Fruit fly (Drosophila melanogaster) whole organism, pupa: ENCODE measurements around the gene CG15922.

ENCODE experiments used
- CG10348 ChIP-seq: fragments of 200-800 bp; sonication (Bioruptor generic); IDR thresholded peaks from 2 replicates; pipeline ENCODE4 v1.3.6; 2022; ENCODE audit warnings: missing biosample characterization, missing genetic modification characterization
- CG12605 ChIP-seq: fragments of 200-800 bp; sonication (Bioruptor generic); IDR thresholded peaks from 2 replicates; pipeline ENCODE4 v1.3.6; 2022; ENCODE audit warnings: missing biosample characterization, missing genetic modification characterization
- CG13204 ChIP-seq: fragments of 200-800 bp; sonication (Bioruptor generic); optimal IDR thresholded peaks from 2 replicates; lab custom pipeline; 2018; ENCODE audit warnings: missing biosample characterization, mild to moderate bottlenecking, missing genetic modification characterization, moderate library complexity
- CG14655 ChIP-seq: fragments of 200-800 bp; sonication (Bioruptor generic); optimal IDR thresholded peaks from 3 replicates; lab custom pipeline; 2017; ENCODE audit warnings: mild to moderate bottlenecking, missing biosample characterization, missing genetic modification reagents, missing genetic modification characterization
- CG15710 ChIP-seq: fragments of 200-800 bp; sonication (Bioruptor generic); optimal IDR thresholded peaks from 2 replicates; lab custom pipeline; 2018; ENCODE audit warnings: missing biosample characterization, mild to moderate bottlenecking, missing genetic modification characterization, moderate library complexity
- CG17806 ChIP-seq: fragments of 200-800 bp; sonication (Bioruptor generic); optimal IDR thresholded peaks from 2 replicates; lab custom pipeline; 2018; ENCODE audit warnings: missing biosample characterization, mild to moderate bottlenecking, missing genetic modification characterization, moderate library complexity
- CG32121 ChIP-seq: fragments of 200-800 bp; sonication (Bioruptor generic); IDR thresholded peaks from 2 replicates; pipeline ENCODE4 v1.3.6; 2022; ENCODE audit warnings: missing biosample characterization, missing genetic modification characterization
- CG34367 ChIP-seq: fragments of 200-800 bp; sonication (Bioruptor generic); optimal IDR thresholded peaks from 2 replicates; lab custom pipeline; 2018; ENCODE audit warnings: missing biosample characterization, mild to moderate bottlenecking, missing genetic modification characterization
- CG4496 ChIP-seq: fragments of 200-800 bp; sonication (Bioruptor generic); IDR thresholded peaks from 3 replicates; pipeline ENCODE4 v1.3.6; 2022; ENCODE audit warnings: missing biosample characterization, missing genetic modification characterization
- CG8159 ChIP-seq: fragments of 200-800 bp; sonication (Bioruptor generic); optimal IDR thresholded peaks from 3 replicates; lab custom pipeline; 2018; ENCODE audit warnings: missing biosample characterization, mild to moderate bottlenecking, missing genetic modification characterization, moderate library complexity
- CG8301 ChIP-seq: fragments of 200-800 bp; sonication (Bioruptor generic); optimal IDR thresholded peaks from 2 replicates; lab custom pipeline; 2018; ENCODE audit warnings: missing biosample characterization, mild to moderate bottlenecking, missing genetic modification characterization
- CG9948 ChIP-seq: fragments of 200-800 bp; sonication (Bioruptor generic); optimal IDR thresholded peaks from 2 replicates; lab custom pipeline; 2018; ENCODE audit warnings: missing biosample characterization, mild to moderate bottlenecking, missing genetic modification characterization, moderate library complexity
- D1 ChIP-seq: fragments of 200-800 bp; sonication (Bioruptor generic); optimal IDR thresholded peaks from 2 replicates; lab custom pipeline; 2018; ENCODE audit warnings: missing biosample characterization, mild to moderate bottlenecking, missing genetic modification characterization, moderate library complexity
- EcR ChIP-seq: fragments of 200-800 bp; sonication (Bioruptor generic); optimal IDR thresholded peaks from 3 replicates; lab custom pipeline; 2019; ENCODE audit warnings: missing biosample characterization, missing genetic modification characterization, mild to moderate bottlenecking, moderate library complexity, missing genetic modification reagents
- Ets98B ChIP-seq: fragments of 200-800 bp; sonication (Bioruptor generic); IDR thresholded peaks from 2 replicates; pipeline ENCODE4 v1.3.6; 2022; ENCODE audit warnings: missing biosample characterization, missing genetic modification characterization
- Pif1A ChIP-seq: fragments of 200-800 bp; sonication (Bioruptor generic); optimal IDR thresholded peaks from 3 replicates; lab custom pipeline; 2016; ENCODE audit warnings: missing biosample characterization, missing genetic modification characterization
- Pif1B ChIP-seq: fragments of 200-800 bp; sonication (Bioruptor generic); optimal IDR thresholded peaks from 3 replicates; lab custom pipeline; 2016; ENCODE audit warnings: missing biosample characterization, missing genetic modification characterization
- Snoo ChIP-seq: fragments of 200-800 bp; sonication (Bioruptor generic); optimal IDR thresholded peaks from 3 replicates; lab custom pipeline; 2017; ENCODE audit warnings: missing biosample characterization, mild to moderate bottlenecking, missing genetic modification characterization, inconsistent platforms
- fd96Ca ChIP-seq: fragments of 200-800 bp; sonication (Bioruptor generic); IDR thresholded peaks from 3 replicates; pipeline ENCODE4 v1.3.6; 2022; ENCODE audit warnings: missing biosample characterization, missing genetic modification characterization
- gl ChIP-seq: fragments of 200-800 bp; sonication (Bioruptor generic); optimal IDR thresholded peaks from 2 replicates; lab custom pipeline; 2018; ENCODE audit warnings: missing biosample characterization, mild to moderate bottlenecking, missing genetic modification characterization
- rn ChIP-seq: fragments of 200-800 bp; sonication (Bioruptor generic); IDR thresholded peaks from 2 replicates; pipeline ENCODE4 v1.3.6; 2022; ENCODE audit warnings: missing biosample characterization, missing genetic modification characterization

Gene CG15922

DNA sequence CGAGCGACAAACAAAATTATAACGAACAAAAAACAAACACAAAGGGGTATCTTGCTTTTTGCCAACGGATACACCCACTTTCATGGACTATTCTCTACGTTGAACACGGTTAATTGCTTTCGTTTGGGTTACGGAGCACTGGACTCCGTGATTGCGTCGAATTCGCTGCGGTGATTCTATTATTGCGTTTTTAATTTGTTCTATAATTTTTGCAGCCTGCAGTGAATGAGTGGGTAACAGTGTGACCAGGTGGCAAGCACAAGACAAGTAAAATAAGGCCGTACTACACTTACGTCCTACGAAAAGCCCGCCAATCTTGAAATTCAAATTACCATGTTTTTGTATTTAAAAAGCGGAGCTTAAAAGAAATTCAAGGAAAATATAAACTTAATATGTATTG is 25.5 kb upstream of the CG15922 start, which contains the start of gene CG16953:
Gene CG16953 (minus strand): TSS at position 268 of the 400 bp plus-strand sequence.
- TF ChIP-seq EcR (peak; percentile 5), Ets98B (GFP tag; lab: Robert Waterston, UW) (no peak)

DNA sequence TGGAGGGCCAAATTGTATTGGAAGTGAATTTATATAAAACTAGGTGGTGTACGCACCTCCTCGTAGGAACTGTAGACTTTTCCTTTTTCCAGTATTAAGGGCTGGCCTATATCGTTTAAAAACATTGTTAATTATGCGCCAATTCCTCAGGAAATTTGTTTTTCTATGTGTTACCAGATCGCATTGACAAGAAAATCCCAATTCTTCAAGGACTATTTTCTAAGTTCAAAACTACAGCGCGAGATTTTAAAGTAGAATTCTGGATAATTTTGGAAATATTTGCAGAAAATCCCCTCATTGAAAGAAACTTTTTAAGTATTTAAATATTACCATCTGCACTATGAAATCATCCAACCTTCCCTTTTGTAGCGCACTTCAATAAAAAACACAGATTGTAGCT is 21.3 kb upstream of the CG15922 start, which contains the start of gene CG34008:
Gene CG34008 (minus strand): TSS at position 147 of the 400 bp plus-strand sequence.
- TF ChIP-seq Pif1B = no peak
- TF ChIP-seq fd96Ca (GFP tag; lab: Robert Waterston, UW) = no peak
- no peak for TF ChIP-seq CG13204 (GFP tag; lab: Kevin White, UChicago)
- TF ChIP-seq CG32121 (GFP tag; lab: Robert Waterston, UW) = no peak
- TF ChIP-seq CG8159 (tag; lab: Kevin White, UChicago) = no peak
- TF ChIP-seq Snoo (tag; lab: Kevin White, UChicago) = no peak
- TF ChIP-seq rn (GFP tag; lab: Robert Waterston, UW) = no peak
- TF ChIP-seq gl (tag; lab: Kevin White, UChicago) = no peak
- no peak for TF ChIP-seq D1
- TF ChIP-seq Pif1A (GFP tag; lab: Kevin White, UChicago) = no peak
- TF ChIP-seq CG12605 (GFP tag; lab: Robert Waterston, UW) = no peak
- no peak for TF ChIP-seq CG4496
- no peak for TF ChIP-seq CG9948

DNA sequence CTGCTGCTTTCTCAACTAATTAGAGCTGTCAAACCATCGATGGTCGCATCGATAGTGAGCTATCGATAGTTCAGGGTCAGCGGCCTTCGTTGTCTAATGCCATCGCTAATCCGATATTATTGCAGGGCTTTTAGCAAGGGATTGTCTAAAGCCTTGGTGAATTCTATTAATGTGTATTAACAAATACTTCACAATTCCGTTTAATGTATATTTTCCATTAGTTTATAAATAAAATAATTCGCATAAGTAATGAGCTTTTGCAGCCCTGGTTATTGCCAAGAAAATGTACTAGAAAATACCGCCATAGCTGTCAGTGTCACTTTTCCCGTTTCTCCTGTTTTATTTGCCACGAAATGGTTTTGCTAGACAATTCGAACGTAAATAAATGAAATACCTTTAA is 19.7 kb upstream of the CG15922 start, which contains the start of the genes EloB and Srp14:
Gene EloB (minus strand): TSS at position 35 of the 400 bp plus-strand sequence.
Gene Srp14 (plus strand): TSS at position 300 of the 400 bp plus-strand sequence.
- TF ChIP-seq fd96Ca (GFP tag; lab: Robert Waterston, UW) = peak; percentile 81
- TF ChIP-seq CG34367 (tag; lab: Kevin White, UChicago) = peak; percentile 55
- TF ChIP-seq CG9948 = peak; percentile 65
- peak; percentile 98 for TF ChIP-seq EcR
- no peak for TF ChIP-seq Pif1B
- no peak for TF ChIP-seq Pif1A (GFP tag; lab: Kevin White, UChicago)
- peak; percentile 77 for TF ChIP-seq CG4496
- TF ChIP-seq CG8159 (tag; lab: Kevin White, UChicago) = no peak
- TF ChIP-seq CG12605 (GFP tag; lab: Robert Waterston, UW) = peak; percentile 57; the same call in 1 of the 2 replicates
- TF ChIP-seq gl (tag; lab: Kevin White, UChicago) = peak; percentile 33
- peak; percentile 78 for TF ChIP-seq CG15710 (tag; lab: Kevin White, UChicago)
- no peak for TF ChIP-seq CG10348 (GFP tag; lab: Robert Waterston, UW)
- peak; percentile 66 for TF ChIP-seq CG32121 (GFP tag; lab: Robert Waterston, UW)
- TF ChIP-seq CG8301 = peak; percentile 64
- TF ChIP-seq CG17806 (tag; lab: Kevin White, UChicago) = peak; percentile 70
- TF ChIP-seq Snoo (tag; lab: Kevin White, UChicago) = peak; percentile 66
- TF ChIP-seq D1 = no peak
- no peak for TF ChIP-seq CG14655 (GFP tag; lab: Kevin White, UChicago)
- TF ChIP-seq Ets98B (GFP tag; lab: Robert Waterston, UW) = peak; percentile 78

DNA sequence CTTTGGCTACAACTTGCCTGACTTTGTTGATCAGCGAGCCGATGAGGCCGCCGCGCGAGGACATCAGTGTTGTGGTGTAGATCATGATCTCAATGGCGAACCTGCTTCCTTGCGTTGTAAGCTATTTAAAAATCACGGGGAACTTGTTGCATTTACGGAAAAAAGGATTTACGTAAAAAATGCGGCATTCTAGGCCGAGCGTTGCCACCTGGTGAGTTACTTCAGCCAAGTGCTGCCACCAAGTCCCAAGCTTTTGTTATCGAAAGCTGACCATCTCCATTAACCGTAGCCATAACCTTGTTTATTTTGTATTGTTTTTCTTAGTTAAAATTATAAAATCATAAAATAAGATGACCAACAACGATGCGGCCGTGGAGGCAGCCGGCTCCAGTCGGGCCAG is 16.7 kb upstream of the CG15922 start, which contains the start of the genes TFAM and CG5412:
Gene TFAM (minus strand): TSS at position 222 of the 400 bp plus-strand sequence.
Gene CG5412 (plus strand): TSS at position 265 of the 400 bp plus-strand sequence.
- TF ChIP-seq EcR = peak; percentile 64
- TF ChIP-seq CG17806 (tag; lab: Kevin White, UChicago) = no peak
- TF ChIP-seq, all 21 proteins: peak for 1

DNA sequence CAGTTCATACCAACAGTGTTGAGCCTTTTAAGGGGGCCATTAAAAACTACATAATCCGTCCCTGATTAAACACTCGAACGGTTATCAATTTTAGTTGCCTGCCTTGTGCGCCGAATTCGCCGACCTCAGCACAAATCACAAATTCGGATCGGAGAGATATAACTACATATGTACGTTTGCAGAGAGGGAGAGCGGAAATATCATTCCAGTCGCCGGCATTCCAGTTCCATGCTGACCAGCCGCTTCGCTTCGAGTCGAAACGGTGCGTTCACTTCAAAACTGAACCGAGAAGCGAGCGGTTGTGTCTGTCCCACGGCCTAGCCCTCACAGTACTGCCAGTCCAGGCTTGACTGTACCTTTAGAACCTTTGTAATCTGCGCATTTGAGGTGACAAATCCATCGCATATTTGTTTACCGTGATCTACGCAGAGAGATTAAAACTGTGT is 14.5 kb upstream of the CG15922 start:
- no peak for TF ChIP-seq Snoo (tag; lab: Kevin White, UChicago)
- no peak for TF ChIP-seq CG9948
- TF ChIP-seq CG4496 = no peak
- TF ChIP-seq CG15710 (tag; lab: Kevin White, UChicago) = no peak
- TF ChIP-seq CG17806 (tag; lab: Kevin White, UChicago) = no peak
- TF ChIP-seq rn (GFP tag; lab: Robert Waterston, UW) = no peak
- no peak for TF ChIP-seq CG34367 (tag; lab: Kevin White, UChicago)
- TF ChIP-seq EcR = no peak
- TF ChIP-seq CG10348 (GFP tag; lab: Robert Waterston, UW) = no peak
- TF ChIP-seq D1 = no peak
- TF ChIP-seq gl (tag; lab: Kevin White, UChicago) = no peak
- no peak for TF ChIP-seq CG14655 (GFP tag; lab: Kevin White, UChicago)
- no peak for TF ChIP-seq CG13204 (GFP tag; lab: Kevin White, UChicago)
- no peak for TF ChIP-seq Ets98B (GFP tag; lab: Robert Waterston, UW)
- no peak for TF ChIP-seq Pif1B
- no peak for TF ChIP-seq CG32121 (GFP tag; lab: Robert Waterston, UW)

DNA sequence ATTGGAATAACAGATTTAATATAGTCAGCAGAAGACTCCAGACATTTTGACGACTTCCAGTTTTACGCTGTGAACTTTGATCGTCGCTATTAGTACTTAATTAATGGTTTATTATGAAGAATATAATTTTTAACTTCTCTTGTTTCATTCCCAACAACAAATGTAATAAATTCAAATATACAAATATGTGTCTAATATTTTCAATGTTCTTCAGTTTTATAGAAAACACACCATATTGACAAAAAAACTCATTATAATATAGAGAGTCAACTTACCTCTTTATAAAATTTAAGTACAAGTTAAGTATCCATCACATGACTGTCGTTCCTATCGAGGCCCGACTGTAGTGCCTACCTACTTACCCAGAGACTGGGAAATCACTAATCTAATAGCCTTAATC is 13.2 kb upstream of the CG15922 start:
- TF ChIP-seq CG8159 (tag; lab: Kevin White, UChicago) = no peak
- TF ChIP-seq gl (tag; lab: Kevin White, UChicago) = no peak
- TF ChIP-seq CG32121 (GFP tag; lab: Robert Waterston, UW) = no peak
- no peak for TF ChIP-seq CG15710 (tag; lab: Kevin White, UChicago)
- TF ChIP-seq Pif1A (GFP tag; lab: Kevin White, UChicago) = no peak
- no peak for TF ChIP-seq CG14655 (GFP tag; lab: Kevin White, UChicago)
- no peak for TF ChIP-seq CG17806 (tag; lab: Kevin White, UChicago)
- no peak for TF ChIP-seq D1
- TF ChIP-seq CG8301 = no peak
- TF ChIP-seq Ets98B (GFP tag; lab: Robert Waterston, UW) = no peak
- TF ChIP-seq CG10348 (GFP tag; lab: Robert Waterston, UW) = no peak
- no peak for TF ChIP-seq CG9948
- TF ChIP-seq CG4496 = no peak
- TF ChIP-seq Pif1B = no peak
- TF ChIP-seq fd96Ca (GFP tag; lab: Robert Waterston, UW) = no peak
- no peak for TF ChIP-seq CG12605 (GFP tag; lab: Robert Waterston, UW)
- TF ChIP-seq Snoo (tag; lab: Kevin White, UChicago) = no peak
- TF ChIP-seq CG34367 (tag; lab: Kevin White, UChicago) = no peak
- TF ChIP-seq EcR = no peak
- no peak for TF ChIP-seq CG13204 (GFP tag; lab: Kevin White, UChicago)
